Fruit fly (Drosophila melanogaster) whole organism, embryonic: Measurements from ENCODE around the gene Rad60.

Source experiments
- Blimp-1 ChIP-seq: fragments of 200-800 bp; sonication (Bioruptor generic); optimal IDR thresholded peaks from 3 replicates; lab custom pipeline; 2018; ENCODE audit warnings: missing biosample characterization, missing genetic modification characterization, mild to moderate bottlenecking, moderate library complexity, missing genetic modification reagents
- CG10366 ChIP-seq: fragments of 200-800 bp; sonication (Bioruptor generic); IDR thresholded peaks from 2 replicates; pipeline ENCODE4 v1.3.6; 2022; ENCODE audit warnings: missing biosample characterization, missing genetic modification characterization
- CG10462 ChIP-seq: fragments of 200-800 bp; sonication (Bioruptor generic); optimal IDR thresholded peaks from 2 replicates; lab custom pipeline; 2016; ENCODE audit warnings: missing biosample characterization, missing genetic modification characterization
- CG13123 ChIP-seq: fragments of 200-800 bp; sonication (Bioruptor generic); optimal IDR thresholded peaks from 2 replicates; lab custom pipeline; 2016; ENCODE audit warnings: missing biosample characterization, missing genetic modification characterization
- CG13296 ChIP-seq: fragments of 200-800 bp; sonication (Bioruptor generic); optimal IDR thresholded peaks from 3 replicates; lab custom pipeline; 2018; ENCODE audit warnings: missing biosample characterization, mild to moderate bottlenecking, missing genetic modification characterization
- CG13775 ChIP-seq: fragments of 200-800 bp; sonication (Bioruptor generic); optimal IDR thresholded peaks from 3 replicates; lab custom pipeline; 2017; ENCODE audit warnings: missing biosample characterization, mild to moderate bottlenecking, missing genetic modification characterization
- CG14441 ChIP-seq: fragments of 200-800 bp; sonication (Bioruptor generic); IDR thresholded peaks from 2 replicates; pipeline ENCODE4 v1.3.6; 2022; ENCODE audit warnings: missing biosample characterization, missing genetic modification characterization
- CG14667 ChIP-seq: fragments of 200-800 bp; sonication (Bioruptor generic); IDR thresholded peaks from 2 replicates; pipeline ENCODE4 v1.3.6; 2022; ENCODE audit warnings: missing biosample characterization, missing genetic modification characterization
- CG18262 ChIP-seq: fragments of 200-800 bp; optimal IDR thresholded peaks from 3 replicates; lab custom pipeline; 2019; ENCODE audit warnings: missing biosample characterization, mild to moderate bottlenecking, missing genetic modification characterization, moderate library complexity
- CG2120 ChIP-seq: fragments of 200-800 bp; sonication (Bioruptor generic); optimal IDR thresholded peaks from 3 replicates; lab custom pipeline; 2016; ENCODE audit warnings: missing biosample characterization, missing genetic modification characterization
- CG32532 ChIP-seq: fragments of 200-800 bp; sonication (Bioruptor generic); IDR thresholded peaks from 2 replicates; pipeline ENCODE4 v1.3.6; 2022; ENCODE audit warnings: missing biosample characterization, missing genetic modification characterization
- CG32767 ChIP-seq: fragments of 200-800 bp; sonication (Bioruptor generic); IDR thresholded peaks from 2 replicates; pipeline ENCODE4 v1.3.6; 2022; ENCODE audit warnings: missing biosample characterization, missing genetic modification characterization
- CG4404 ChIP-seq: fragments of 200-800 bp; sonication (Bioruptor generic); IDR thresholded peaks from 2 replicates; pipeline ENCODE4 v1.3.6; 2022; ENCODE audit warnings: missing biosample characterization, missing genetic modification characterization
- CG4617 ChIP-seq: fragments of 200-800 bp; sonication (Bioruptor generic); optimal IDR thresholded peaks from 3 replicates; lab custom pipeline; 2016; ENCODE audit warnings: missing biosample characterization, missing genetic modification characterization, borderline replicate concordance
- CG4820 ChIP-seq: fragments of 200-800 bp; sonication (Bioruptor generic); optimal IDR thresholded peaks from 3 replicates; lab custom pipeline; 2016; ENCODE audit warnings: missing biosample characterization, missing genetic modification characterization
- CG5180 ChIP-seq: fragments of 200-800 bp; sonication (Bioruptor generic); optimal IDR thresholded peaks from 3 replicates; lab custom pipeline; 2017; ENCODE audit warnings: missing biosample characterization, missing genetic modification characterization, mild to moderate bottlenecking, moderate library complexity, missing genetic modification reagents
- CG8089 ChIP-seq: fragments of 200-800 bp; sonication (Bioruptor generic); optimal IDR thresholded peaks from 3 replicates; lab custom pipeline; 2016; ENCODE audit warnings: missing biosample characterization, missing genetic modification characterization
- CG8944 ChIP-seq: fragments of 200-800 bp; sonication (Bioruptor generic); optimal IDR thresholded peaks from 3 replicates; lab custom pipeline; 2016; ENCODE audit warnings: missing biosample characterization, missing genetic modification characterization
- Camta ChIP-seq: fragments of 200-800 bp; sonication (Bioruptor generic); optimal IDR thresholded peaks from 2 replicates; lab custom pipeline; 2016; ENCODE audit warnings: missing biosample characterization, missing genetic modification characterization
- Dip2 ChIP-seq: fragments of 200-800 bp; sonication (Bioruptor generic); IDR thresholded peaks from 2 replicates; pipeline ENCODE4 v1.3.6; 2022; ENCODE audit warnings: missing biosample characterization, missing genetic modification characterization
- Doc2 ChIP-seq: fragments of 200-800 bp; sonication (Bioruptor generic); IDR thresholded peaks from 2 replicates; pipeline ENCODE4 v1.3.6; 2022; ENCODE audit warnings: missing biosample characterization, missing genetic modification characterization
- Dp ChIP-seq: fragments of 200-800 bp; sonication (Bioruptor generic); optimal IDR thresholded peaks from 2 replicates; lab custom pipeline; 2018; ENCODE audit warnings: missing biosample characterization, mild to moderate bottlenecking, missing genetic modification characterization, moderate library complexity
- Drgx ChIP-seq: fragments of 200-800 bp; sonication (Bioruptor generic); IDR thresholded peaks from 2 replicates; pipeline ENCODE4 v1.3.6; 2022; ENCODE audit warnings: missing biosample characterization, missing genetic modification characterization
- Fer2 ChIP-seq: fragments of 200-800 bp; sonication (Bioruptor generic); optimal IDR thresholded peaks from 2 replicates; lab custom pipeline; 2018; ENCODE audit warnings: missing biosample characterization, mild to moderate bottlenecking, missing genetic modification characterization, moderate library complexity
- Kr ChIP-seq: fragments of 200-800 bp; sonication (Bioruptor generic); optimal IDR thresholded peaks from 2 replicates; lab custom pipeline; 2017; ENCODE audit warnings: missing biosample characterization, mild to moderate bottlenecking, missing genetic modification characterization
- MTF-1 ChIP-seq: fragments of 200-800 bp; sonication (Bioruptor generic); optimal IDR thresholded peaks from 2 replicates; lab custom pipeline; 2018; ENCODE audit warnings: missing biosample characterization, mild to moderate bottlenecking, missing genetic modification characterization, borderline replicate concordance
- NFAT ChIP-seq: fragments of 200-800 bp; sonication (Bioruptor generic); IDR thresholded peaks from 2 replicates; pipeline ENCODE4 v1.3.6; 2022; ENCODE audit warnings: missing biosample characterization, missing genetic modification characterization
- Nf-YC ChIP-seq: fragments of 200-800 bp; optimal IDR thresholded peaks from 3 replicates; lab custom pipeline; 2019; ENCODE audit warnings: missing biosample characterization, mild to moderate bottlenecking, missing genetic modification characterization, moderate library complexity
- NfI ChIP-seq: fragments of 200-800 bp; sonication (Bioruptor generic); optimal IDR thresholded peaks from 3 replicates; lab custom pipeline; 2018; ENCODE audit warnings: missing biosample characterization, mild to moderate bottlenecking, missing genetic modification characterization, moderate library complexity
- Opbp ChIP-seq: fragments of 200-800 bp; sonication (Bioruptor generic); IDR thresholded peaks from 3 replicates; pipeline ENCODE4 v1.3.6; 2022; ENCODE audit warnings: missing biosample characterization, missing genetic modification characterization; ENCODE audit not compliant: partially characterized antibody
- Ssrp ChIP-seq: fragments of 200-800 bp; sonication (Bioruptor generic); optimal IDR thresholded peaks from 2 replicates; lab custom pipeline; 2018; ENCODE audit warnings: missing biosample characterization, mild to moderate bottlenecking, missing genetic modification characterization, moderate library complexity
- Vsx1 ChIP-seq: fragments of 200-800 bp; sonication (Bioruptor generic); optimal IDR thresholded peaks from 2 replicates; lab custom pipeline; 2017; ENCODE audit warnings: missing biosample characterization, mild to moderate bottlenecking, missing genetic modification characterization, missing genetic modification reagents
- ab ChIP-seq: fragments of 200-800 bp; sonication (Bioruptor generic); optimal IDR thresholded peaks from 2 replicates; lab custom pipeline; 2016; ENCODE audit warnings: missing biosample characterization, missing genetic modification characterization
- amos ChIP-seq: fragments of 200-800 bp; sonication (Bioruptor generic); IDR thresholded peaks from 2 replicates; pipeline ENCODE4 v1.3.6; 2022; ENCODE audit warnings: missing biosample characterization, missing genetic modification characterization; ENCODE audit not compliant: partially characterized antibody
- ash1 ChIP-seq: fragments of 200-800 bp; sonication (Bioruptor generic); optimal IDR thresholded peaks from 2 replicates; lab custom pipeline; 2018; ENCODE audit warnings: missing biosample characterization, mild to moderate bottlenecking, missing genetic modification characterization
- bigmax ChIP-seq: fragments of 200-800 bp; sonication (Bioruptor generic); optimal IDR thresholded peaks from 2 replicates; lab custom pipeline; 2018; ENCODE audit warnings: missing biosample characterization, mild to moderate bottlenecking, missing genetic modification characterization
- br ChIP-seq: fragments of >200 bp; optimal IDR thresholded peaks from 2 replicates; lab custom pipeline; 2017
- emc ChIP-seq: fragments of 200-800 bp; sonication (Bioruptor generic); optimal IDR thresholded peaks from 2 replicates; lab custom pipeline; 2016; ENCODE audit warnings: missing biosample characterization, missing genetic modification characterization
- eyg ChIP-seq: fragments of 200-800 bp; sonication (Bioruptor generic); optimal IDR thresholded peaks from 3 replicates; lab custom pipeline; 2016; ENCODE audit warnings: missing biosample characterization, missing genetic modification characterization
- fd96Cb ChIP-seq: fragments of 200-800 bp; sonication (Bioruptor generic); optimal IDR thresholded peaks from 2 replicates; lab custom pipeline; 2018; ENCODE audit warnings: missing biosample characterization, mild to moderate bottlenecking, missing genetic modification characterization, moderate library complexity
- kah ChIP-seq: fragments of 200-800 bp; sonication (Bioruptor generic); optimal IDR thresholded peaks from 2 replicates; lab custom pipeline; 2018; ENCODE audit warnings: missing biosample characterization, mild to moderate bottlenecking, missing genetic modification characterization
- ken ChIP-seq: fragments of 200-800 bp; sonication (Bioruptor generic); IDR thresholded peaks from 3 replicates; pipeline ENCODE4 v1.3.6; 2022; ENCODE audit warnings: missing biosample characterization, missing genetic modification characterization
- nerfin-2 ChIP-seq: fragments of 200-800 bp; sonication (Bioruptor generic); IDR thresholded peaks from 2 replicates; pipeline ENCODE4 v1.3.6; 2022; ENCODE audit warnings: missing biosample characterization, missing genetic modification characterization; ENCODE audit not compliant: partially characterized antibody
- odd ChIP-seq: fragments of 200-800 bp; sonication (Bioruptor generic); optimal IDR thresholded peaks from 2 replicates; lab custom pipeline; 2017; ENCODE audit warnings: missing biosample characterization, mild to moderate bottlenecking, missing genetic modification characterization
- onecut ChIP-seq: fragments of 200-800 bp; sonication (Bioruptor generic); IDR thresholded peaks from 2 replicates; pipeline ENCODE4 v1.3.6; 2022; ENCODE audit warnings: missing biosample characterization, missing genetic modification characterization
- sob ChIP-seq: fragments of 200-800 bp; sonication (Bioruptor generic); IDR thresholded peaks from 2 replicates; pipeline ENCODE4 v1.3.6; 2022; ENCODE audit warnings: missing biosample characterization, missing genetic modification characterization
- stwl ChIP-seq: fragments of 200-800 bp; sonication (Bioruptor generic); optimal IDR thresholded peaks from 3 replicates; lab custom pipeline; 2018; ENCODE audit warnings: missing biosample characterization, mild to moderate bottlenecking, missing genetic modification characterization, moderate library complexity
- tap ChIP-seq: fragments of 200-800 bp; optimal IDR thresholded peaks from 3 replicates; lab custom pipeline; 2019; ENCODE audit warnings: missing biosample characterization, mild to moderate bottlenecking, missing genetic modification characterization, moderate library complexity
- tna ChIP-seq: fragments of 200-800 bp; sonication (Bioruptor generic); IDR thresholded peaks from 2 replicates; pipeline ENCODE4 v1.3.6; 2022; ENCODE audit warnings: missing biosample characterization, missing genetic modification characterization; ENCODE audit not compliant: partially characterized antibody
- usp ChIP-seq: fragments of >200 bp; optimal IDR thresholded peaks from 2 replicates; lab custom pipeline; 2017; ENCODE audit warnings: missing biosample characterization, missing genetic modification characterization
- z ChIP-seq: fragments of 200-800 bp; sonication (Bioruptor generic); IDR thresholded peaks from 3 replicates; pipeline ENCODE4 v1.3.6; 2022; ENCODE audit warnings: missing biosample characterization, missing genetic modification characterization

Rad60 gene

DNA sequence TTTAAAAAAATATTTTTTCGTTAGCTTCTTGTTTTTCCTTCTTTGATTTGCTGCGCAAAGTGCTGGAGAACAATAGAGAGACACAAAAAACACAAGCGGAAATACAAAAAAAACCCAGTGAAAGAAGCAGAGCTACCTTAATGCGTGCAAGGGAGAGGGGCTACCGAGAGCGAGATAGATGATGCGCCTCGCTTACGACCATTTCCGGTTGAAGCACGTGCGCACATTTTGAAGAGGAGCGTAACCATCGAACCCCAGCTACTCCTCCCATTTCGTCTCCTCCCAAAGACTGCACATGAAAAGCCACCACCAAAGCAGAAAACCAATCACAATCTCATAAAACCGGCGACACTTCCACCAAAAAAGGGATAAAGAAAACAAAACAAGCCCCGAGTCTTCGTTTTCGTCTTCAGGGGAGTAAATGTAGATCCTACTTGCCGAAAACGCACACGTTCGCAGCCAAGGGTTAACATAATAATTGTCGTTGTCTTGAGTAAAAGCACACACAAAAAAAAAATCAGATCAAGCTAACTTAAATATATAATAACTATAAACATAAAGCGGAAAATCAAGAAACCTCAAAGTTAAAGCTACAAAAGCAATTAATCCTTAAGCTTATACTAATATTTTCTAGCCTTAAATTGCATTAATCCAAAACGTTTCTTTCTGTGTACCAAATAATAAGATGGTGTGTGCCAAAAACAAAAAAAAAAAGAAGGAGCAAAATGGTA, 46.0 kb upstream of the Rad60 start:
- TF ChIP-seq CG2120 (GFP tag; lab: Kevin White, UChicago), result no peak
- no peak for TF ChIP-seq CG8089 (GFP tag; lab: Kevin White, UChicago)
- TF ChIP-seq CG10462 (GFP tag; lab: Kevin White, UChicago), result no peak
- TF ChIP-seq nerfin-2 (GFP tag; lab: Robert Waterston, UW), result no peak
- no peak for TF ChIP-seq CG13775 (GFP tag; lab: Kevin White, UChicago)
- TF ChIP-seq Dp, result no peak
- TF ChIP-seq CG14441, result no peak
- no peak for TF ChIP-seq kah (GFP tag; lab: Kevin White, UChicago)
- TF ChIP-seq odd, result no peak
- TF ChIP-seq NFAT (GFP tag; lab: Robert Waterston, UW), result no peak
- TF ChIP-seq onecut, result no peak
- TF ChIP-seq Opbp (GFP tag; lab: Robert Waterston, UW), result no peak
- TF ChIP-seq bigmax (GFP tag; lab: Kevin White, UChicago), result no peak
- TF ChIP-seq CG4617, result no peak
- no peak for TF ChIP-seq Camta (GFP tag; lab: Kevin White, UChicago)
- TF ChIP-seq CG32767, result no peak
- peak; percentile 18 for TF ChIP-seq Vsx1 (GFP tag; lab: Kevin White, UChicago)
- TF ChIP-seq MTF-1 (GFP tag; lab: Kevin White, UChicago), result peak; percentile 21
- TF ChIP-seq Fer2, result no peak
- TF ChIP-seq CG13296 (GFP tag; lab: Kevin White, UChicago), result no peak
- TF ChIP-seq CG13123 (GFP tag; lab: Kevin White, UChicago), result no peak
- no peak for TF ChIP-seq CG14667 (GFP tag; lab: Robert Waterston, UW)
- no peak for TF ChIP-seq tna (GFP tag; lab: Robert Waterston, UW)
- no peak for TF ChIP-seq CG5180 (GFP tag; lab: Kevin White, UChicago)
- TF ChIP-seq CG32532 (GFP tag; lab: Robert Waterston, UW), result no peak
- no peak for TF ChIP-seq stwl (tag; lab: Kevin White, UChicago)
- TF ChIP-seq ab (GFP tag; lab: Kevin White, UChicago), result no peak
- no peak for TF ChIP-seq ash1 (GFP tag; lab: Kevin White, UChicago)
- no peak for TF ChIP-seq br (lab: Kevin White, UChicago)
- TF ChIP-seq tap (tag; lab: Kevin White, UChicago), result no peak
- no peak for TF ChIP-seq z (GFP tag; lab: Robert Waterston, UW)
- TF ChIP-seq CG18262 (tag; lab: Kevin White, UChicago), result peak; percentile 69
- TF ChIP-seq Kr (GFP tag; lab: Kevin White, UChicago), result no peak
- peak; percentile 13 for TF ChIP-seq CG4820 (GFP tag; lab: Kevin White, UChicago)
- TF ChIP-seq Doc2, result no peak
- TF ChIP-seq Blimp-1 (GFP tag; lab: Kevin White, UChicago), result peak; percentile 51
- no peak for TF ChIP-seq Dip2 (GFP tag; lab: Robert Waterston, UW)
- no peak for TF ChIP-seq usp (GFP tag; lab: Kevin White, UChicago)
- TF ChIP-seq Nf-YC (tag; lab: Kevin White, UChicago), result peak; percentile 93
- no peak for TF ChIP-seq emc (GFP tag; lab: Kevin White, UChicago)
- no peak for TF ChIP-seq CG4404 (GFP tag; lab: Robert Waterston, UW)
- no peak for TF ChIP-seq ken
- peak; percentile 58 for TF ChIP-seq fd96Cb (tag; lab: Kevin White, UChicago)
- no peak for TF ChIP-seq amos (GFP tag; lab: Robert Waterston, UW)
- no peak for TF ChIP-seq eyg (GFP tag; lab: Kevin White, UChicago)
- TF ChIP-seq CG8944 (GFP tag; lab: Kevin White, UChicago), result no peak
- no peak for TF ChIP-seq CG10366 (GFP tag; lab: Robert Waterston, UW)
- no peak; the same call in 1 of the 2 replicates for TF ChIP-seq sob (GFP tag; lab: Robert Waterston, UW)
- TF ChIP-seq NfI (GFP tag; lab: Kevin White, UChicago), result peak; percentile 38
- TF ChIP-seq Drgx, result no peak
- TF ChIP-seq Ssrp, result peak; percentile 45
